Worm (Caenorhabditis elegans): ENCODE measurements around the gene F22E5.11.

DNA sequence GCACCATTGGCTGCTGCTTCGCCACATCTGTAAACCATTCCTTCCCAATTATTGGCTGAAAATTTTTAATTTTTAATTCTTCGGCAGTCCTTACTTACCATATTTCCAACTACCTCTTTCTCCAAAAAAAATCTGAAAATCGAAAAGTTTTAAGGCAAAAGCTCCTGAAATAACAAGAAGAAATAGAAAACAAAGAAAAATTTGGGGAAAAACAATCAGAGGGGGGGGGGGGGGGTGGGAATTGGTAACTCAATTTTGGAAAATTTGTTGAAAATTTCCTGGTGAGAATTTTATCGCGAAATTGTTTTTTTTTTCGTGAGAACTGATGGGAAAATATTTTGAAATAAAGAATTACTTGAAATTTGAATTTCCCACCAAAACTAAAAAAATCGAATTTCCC is 48.1 kb upstream of the F22E5.11 start, which contains the start of gene set-11:
- TF ChIP-seq C06A6.2 (GFP tag; conservative IDR thresholded peaks at IDR 0.05) (no peak), athp-1 (tag; optimal IDR thresholded peaks at IDR 0.05) (no peak), pha-4 (tag; optimal IDR thresholded peaks at IDR 0.05) (no peak), ama-1 (optimal IDR thresholded peaks at IDR 0.05) (no peak), ama-1 (GFP tag; optimal IDR thresholded peaks at IDR 0.05) (no peak), nhr-27 (tag; optimal IDR thresholded peaks at IDR 0.05) (no peak), madf-3 (GFP tag; IDR thresholded peaks at IDR 0.05) (no peak), ets-4 (GFP tag; optimal IDR thresholded peaks at IDR 0.05) (no peak), F55B11.4 (tag; optimal IDR thresholded peaks at IDR 0.05; ENCODE audit: borderline replicate concordance, insufficient read depth) (no peak), nfya-1 (tag; optimal IDR thresholded peaks at IDR 0.05; ENCODE audit: borderline replicate concordance, insufficient read depth) (no peak), K12H6.12 (tag; optimal IDR thresholded peaks at IDR 0.05) (no peak), ceh-58 (GFP tag; IDR thresholded peaks at IDR 0.05) (no peak), chd-7 (tag; optimal IDR thresholded peaks at IDR 0.05) (no peak), egl-44 (GFP tag; IDR thresholded peaks at IDR 0.05) (no peak)
